Fruit fly (Drosophila melanogaster) whole organism, embryonic: ENCODE results near the gene Bet3.
A peak's percentile ranks its signal among the peaks of the same experiment; 100 is the strongest.

ENCODE experiments used
- Awh ChIP-seq: fragments of 200-800 bp; sonication (Bioruptor generic); IDR thresholded peaks from 2 replicates; pipeline ENCODE4, ENCODE4 v1.3.6; 2022; ENCODE audit warnings: missing biosample characterization, missing genetic modification characterization
- CG10979 ChIP-seq: fragments of 200-800 bp; sonication (Bioruptor generic); optimal IDR thresholded peaks from 2 replicates; lab custom pipeline; 2018; ENCODE audit warnings: missing biosample characterization, mild to moderate bottlenecking, missing genetic modification characterization, moderate library complexity
- CG12391 ChIP-seq: fragments of 200-800 bp; sonication (Bioruptor generic); optimal IDR thresholded peaks from 3 replicates; lab custom pipeline; 2018; ENCODE audit warnings: missing biosample characterization, mild to moderate bottlenecking, missing genetic modification characterization, moderate library complexity
- CG13624 ChIP-seq: fragments of 200-800 bp; sonication (Bioruptor generic); optimal IDR thresholded peaks from 2 replicates; lab custom pipeline; 2016; ENCODE audit warnings: missing biosample characterization, missing genetic modification characterization
- CG13775 ChIP-seq: fragments of 200-800 bp; sonication (Bioruptor generic); optimal IDR thresholded peaks from 3 replicates; lab custom pipeline; 2017; ENCODE audit warnings: missing biosample characterization, mild to moderate bottlenecking, missing genetic modification characterization
- CG14441 ChIP-seq: fragments of 200-800 bp; sonication (Bioruptor generic); IDR thresholded peaks from 2 replicates; pipeline ENCODE4 v1.3.6; 2022; ENCODE audit warnings: missing biosample characterization, missing genetic modification characterization
- CG1603 ChIP-seq: fragments of 200-800 bp; sonication (Bioruptor generic); optimal IDR thresholded peaks from 2 replicates; lab custom pipeline; 2019; ENCODE audit warnings: missing biosample characterization, mild to moderate bottlenecking, missing genetic modification characterization, moderate library complexity
- CG17186 ChIP-seq: fragments of 200-800 bp; sonication (Bioruptor generic); optimal IDR thresholded peaks from 3 replicates; lab custom pipeline; 2017; ENCODE audit warnings: missing biosample characterization, missing genetic modification reagents, missing genetic modification characterization
- CG2678 ChIP-seq: fragments of 200-800 bp; sonication (Bioruptor generic); optimal IDR thresholded peaks from 3 replicates; lab custom pipeline; 2019; ENCODE audit warnings: missing biosample characterization, mild to moderate bottlenecking, missing genetic modification characterization, moderate library complexity
- CG2875 ChIP-seq: fragments of 200-800 bp; sonication (Bioruptor generic); optimal IDR thresholded peaks from 2 replicates; lab custom pipeline; 2017; ENCODE audit warnings: missing biosample characterization, mild to moderate bottlenecking, missing genetic modification characterization, missing genetic modification reagents
- CG34224 ChIP-seq: fragments of 200-800 bp; sonication (Bioruptor generic); IDR thresholded peaks from 3 replicates; pipeline ENCODE4 v1.3.6; 2022; ENCODE audit warnings: missing biosample characterization, missing genetic modification characterization; ENCODE audit not compliant: partially characterized antibody
- CG3847 ChIP-seq: fragments of 200-800 bp; sonication (Bioruptor generic); IDR thresholded peaks from 2 replicates; pipeline ENCODE4 v1.3.6; 2022; ENCODE audit warnings: missing biosample characterization, missing genetic modification characterization
- CG3995 ChIP-seq: fragments of 200-800 bp; sonication (Bioruptor generic); optimal IDR thresholded peaks from 3 replicates; lab custom pipeline; 2016; ENCODE audit warnings: missing biosample characterization, missing genetic modification characterization
- CG4360 ChIP-seq: fragments of 200-800 bp; sonication (Bioruptor generic); IDR thresholded peaks from 2 replicates; pipeline ENCODE4 v1.3.6; 2022; ENCODE audit warnings: missing biosample characterization, missing genetic modification characterization
- CG4820 ChIP-seq: fragments of 200-800 bp; sonication (Bioruptor generic); optimal IDR thresholded peaks from 3 replicates; lab custom pipeline; 2016; ENCODE audit warnings: missing biosample characterization, missing genetic modification characterization
- CG7745 ChIP-seq: fragments of 200-800 bp; sonication (Bioruptor generic); optimal IDR thresholded peaks from 2 replicates; lab custom pipeline; 2018; ENCODE audit warnings: missing biosample characterization, mild to moderate bottlenecking, missing genetic modification characterization, moderate library complexity
- CG8478 ChIP-seq: fragments of >200 bp; optimal IDR thresholded peaks from 2 replicates; lab custom pipeline; 2018
- CG9876 ChIP-seq: fragments of 200-800 bp; sonication (Bioruptor generic); optimal IDR thresholded peaks from 2 replicates; lab custom pipeline; 2016; ENCODE audit warnings: missing biosample characterization, missing genetic modification characterization
- D19B ChIP-seq: fragments of 200-800 bp; sonication (Bioruptor generic); optimal IDR thresholded peaks from 2 replicates; lab custom pipeline; 2017; ENCODE audit warnings: missing biosample characterization, mild to moderate bottlenecking, missing genetic modification characterization
- Dad ChIP-seq: fragments of 200-800 bp; sonication (Bioruptor generic); optimal IDR thresholded peaks from 3 replicates; lab custom pipeline; 2016; ENCODE audit warnings: missing biosample characterization, missing genetic modification characterization
- Dfd ChIP-seq, 2 experiments: fragments of >200 bp; optimal IDR thresholded peaks; 2 replicates each; lab custom pipeline; 2017; ENCODE audit warnings: missing biosample characterization in 2 of 2, missing genetic modification characterization in 2 of 2
- Dll ChIP-seq: fragments of 200-800 bp; sonication (Bioruptor generic); IDR thresholded peaks from 4 replicates; pipeline ENCODE4 v1.3.6; 2022; ENCODE audit warnings: missing biosample characterization, missing genetic modification characterization; ENCODE audit not compliant: partially characterized antibody
- Ets65A ChIP-seq: fragments of 200-800 bp; sonication (Bioruptor generic); peaks from one replicate; lab custom pipeline; 2016; ENCODE audit warnings: missing biosample characterization, missing genetic modification characterization
- Lpt ChIP-seq: fragments of >200 bp; optimal IDR thresholded peaks from 2 replicates; lab custom pipeline; 2018; ENCODE audit warnings: missing biosample characterization, missing genetic modification characterization
- MTF-1 ChIP-seq: fragments of 200-800 bp; sonication (Bioruptor generic); optimal IDR thresholded peaks from 2 replicates; lab custom pipeline; 2018; ENCODE audit warnings: missing biosample characterization, mild to moderate bottlenecking, missing genetic modification characterization, borderline replicate concordance
- Med ChIP-seq: fragments of 200-800 bp; sonication (Bioruptor generic); peaks from one replicate; lab custom pipeline; 2016; ENCODE audit warnings: missing biosample characterization, missing genetic modification characterization, mild to moderate bottlenecking, inconsistent platforms, moderate library complexity
- Rx ChIP-seq: fragments of 200-800 bp; sonication (Bioruptor generic); IDR thresholded peaks from 2 replicates; pipeline ENCODE4 v1.3.6; 2022; ENCODE audit warnings: missing biosample characterization, missing genetic modification characterization
- amos ChIP-seq: fragments of 200-800 bp; sonication (Bioruptor generic); IDR thresholded peaks from 2 replicates; pipeline ENCODE4 v1.3.6; 2022; ENCODE audit warnings: missing biosample characterization, missing genetic modification characterization; ENCODE audit not compliant: partially characterized antibody
- chinmo ChIP-seq: fragments of 200-800 bp; sonication (Bioruptor generic); IDR thresholded peaks from 4 replicates; pipeline ENCODE4 v1.3.6; 2022; ENCODE audit warnings: missing biosample characterization, missing genetic modification characterization; ENCODE audit not compliant: partially characterized antibody
- ci ChIP-seq: fragments of 200-800 bp; sonication (Bioruptor generic); IDR thresholded peaks from 3 replicates; pipeline ENCODE4 v1.3.6; 2022; ENCODE audit warnings: missing biosample characterization, missing genetic modification characterization
- corto ChIP-seq: fragments of 200-800 bp; sonication (Bioruptor generic); optimal IDR thresholded peaks from 2 replicates; lab custom pipeline; 2016; ENCODE audit warnings: missing biosample characterization, mild to moderate bottlenecking, missing genetic modification characterization, moderate library complexity
- ftz-f1 ChIP-seq: fragments of 200-800 bp; sonication (Bioruptor generic); optimal IDR thresholded peaks from 2 replicates; lab custom pipeline; 2016; ENCODE audit warnings: missing biosample characterization, missing genetic modification characterization
- gcm ChIP-seq: fragments of 200-800 bp; sonication (Bioruptor generic); optimal IDR thresholded peaks from 2 replicates; lab custom pipeline; 2019; ENCODE audit warnings: missing biosample characterization, mild to moderate bottlenecking, missing genetic modification characterization, moderate library complexity
- gem ChIP-seq: fragments of 200-800 bp; sonication (Bioruptor generic); optimal IDR thresholded peaks from 2 replicates; lab custom pipeline; 2019; ENCODE audit warnings: missing biosample characterization, mild to moderate bottlenecking, missing genetic modification characterization, moderate library complexity
- ind ChIP-seq: fragments of 200-800 bp; sonication (Bioruptor generic); optimal IDR thresholded peaks from 3 replicates; lab custom pipeline; 2016; ENCODE audit warnings: missing biosample characterization, missing genetic modification characterization
- kah ChIP-seq: fragments of 200-800 bp; sonication (Bioruptor generic); optimal IDR thresholded peaks from 2 replicates; lab custom pipeline; 2018; ENCODE audit warnings: missing biosample characterization, mild to moderate bottlenecking, missing genetic modification characterization
- kni ChIP-seq: fragments of 200-800 bp; sonication (Bioruptor generic); optimal IDR thresholded peaks from 3 replicates; lab custom pipeline; 2017; ENCODE audit warnings: mild to moderate bottlenecking, missing biosample characterization, missing genetic modification reagents, missing genetic modification characterization
- knrl ChIP-seq: fragments of 200-800 bp; sonication (Bioruptor generic); IDR thresholded peaks from 3 replicates; pipeline ENCODE4 v1.3.6; 2022; ENCODE audit warnings: missing biosample characterization, missing genetic modification characterization; ENCODE audit not compliant: partially characterized antibody
- otp ChIP-seq: fragments of 200-800 bp; sonication (Bioruptor generic); IDR thresholded peaks from 3 replicates; pipeline ENCODE4, ENCODE4 v1.3.6; 2022; ENCODE audit warnings: missing biosample characterization, missing genetic modification characterization
- p53 ChIP-seq: fragments of 200-800 bp; sonication (Bioruptor generic); optimal IDR thresholded peaks from 2 replicates; lab custom pipeline; 2016; ENCODE audit warnings: missing biosample characterization, missing genetic modification characterization
- pan ChIP-seq, 4 experiments: fragments of >200 bp in 3 of 4; fragments of 200-800 bp in 1 of 4; sonication (Bioruptor generic) in 1 of 4; optimal IDR thresholded peaks in 3 of 4; IDR thresholded peaks in 1 of 4; 2 replicates each; pipeline versions ENCODE4 v1.3.6 to Lab custom; 2017 to 2022; ENCODE audit warnings: missing biosample characterization in 2 of 4, missing genetic modification characterization in 2 of 4, mixed read lengths in 1 of 4
- pum ChIP-seq: fragments of 200-800 bp; sonication (Bioruptor generic); optimal IDR thresholded peaks from 2 replicates; lab custom pipeline; 2016; ENCODE audit warnings: missing biosample characterization, missing genetic modification characterization
- sima ChIP-seq: fragments of 200-800 bp; sonication (Bioruptor generic); optimal IDR thresholded peaks from 2 replicates; lab custom pipeline; 2016; ENCODE audit warnings: missing biosample characterization, missing genetic modification characterization
- stc ChIP-seq: fragments of 200-800 bp; sonication (Bioruptor generic); IDR thresholded peaks from 2 replicates; pipeline ENCODE4 v1.3.6; 2022; ENCODE audit warnings: missing biosample characterization, missing genetic modification characterization
- trem ChIP-seq: fragments of 200-800 bp; optimal IDR thresholded peaks from 3 replicates; lab custom pipeline; 2019; ENCODE audit warnings: missing biosample characterization, mild to moderate bottlenecking, missing genetic modification characterization, moderate library complexity
- unpg ChIP-seq: fragments of 200-800 bp; sonication (Bioruptor generic); optimal IDR thresholded peaks from 3 replicates; lab custom pipeline; 2018; ENCODE audit warnings: missing biosample characterization, mild to moderate bottlenecking, missing genetic modification characterization, moderate library complexity
- z ChIP-seq: fragments of 200-800 bp; sonication (Bioruptor generic); IDR thresholded peaks from 3 replicates; pipeline ENCODE4 v1.3.6; 2022; ENCODE audit warnings: missing biosample characterization, missing genetic modification characterization
- zen ChIP-seq: fragments of 200-800 bp; sonication (Bioruptor generic); optimal IDR thresholded peaks from 3 replicates; lab custom pipeline; 2018; ENCODE audit warnings: missing biosample characterization, mild to moderate bottlenecking, missing genetic modification characterization, moderate library complexity

The Bet3 gene

DNA sequence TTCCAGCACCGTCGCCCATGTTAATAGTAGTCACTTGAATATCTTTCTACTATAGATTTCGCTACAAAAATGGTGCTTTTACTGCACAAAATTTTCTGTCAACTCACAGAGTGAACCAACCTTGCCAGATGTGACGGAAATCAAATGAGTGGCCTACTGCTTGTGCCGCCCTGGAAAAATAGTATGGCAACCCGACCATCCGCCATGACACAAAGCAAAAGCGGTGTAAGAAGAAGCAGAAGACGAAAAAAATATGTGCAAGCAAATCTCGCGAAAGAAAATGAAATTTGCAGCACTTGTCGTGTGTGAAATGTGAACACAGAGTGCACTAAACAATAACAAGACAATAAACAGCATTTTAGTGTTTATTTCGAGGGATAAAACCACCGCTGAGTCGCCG is 34.8 kb upstream of the Bet3 start, which contains the start of the genes Uch-L5 and Jarid2 (continued):
- peak; percentile 17 for TF ChIP-seq gcm
- peak; percentile 38 for TF ChIP-seq zen (tag; lab: Kevin White, UChicago)
- peak; percentile 9 for TF ChIP-seq CG9876 (GFP tag; lab: Kevin White, UChicago)
- TF ChIP-seq ci = peak; percentile 79; the same call in 2 of the 3 replicates
- TF ChIP-seq CG3847 (GFP tag; lab: Robert Waterston, UW) = peak; percentile 86
- TF ChIP-seq CG4360 (GFP tag; lab: Robert Waterston, UW) = peak; percentile 12
- no peak for TF ChIP-seq CG7745 (tag; lab: Kevin White, UChicago)
- TF ChIP-seq D19B (GFP tag; lab: Kevin White, UChicago) = no peak
- TF ChIP-seq CG10979 (tag; lab: Kevin White, UChicago) = peak; percentile 48
- no peak for TF ChIP-seq gem (tag; lab: Kevin White, UChicago)
- TF ChIP-seq CG34224 (GFP tag; lab: Robert Waterston, UW) = peak; percentile 29; the same call in 1 of the 3 replicates
- 0 out of 4 replicates have a peak, but pooled peaks have one; percentile 7 for TF ChIP-seq chinmo (GFP tag; lab: Robert Waterston, UW)
- peak; percentile 45 for TF ChIP-seq CG3995 (GFP tag; lab: Kevin White, UChicago)
- peak; percentile 50 for TF ChIP-seq amos (GFP tag; lab: Robert Waterston, UW)
- no peak for TF ChIP-seq knrl
- TF ChIP-seq CG2875 (GFP tag; lab: Kevin White, UChicago) = peak; percentile 2
- TF ChIP-seq CG17186 (GFP tag; lab: Kevin White, UChicago) = peak; percentile 75
- TF ChIP-seq ind = peak; percentile 63
- 0 out of 4 replicates have a peak, but pooled peaks have one; percentile 24 for TF ChIP-seq Dll (GFP tag; lab: Robert Waterston, UW)
- peak; percentile 43; the same call in 1 of the 2 replicates for TF ChIP-seq Rx (GFP tag; lab: Robert Waterston, UW)
- TF ChIP-seq corto (GFP tag; lab: Kevin White, UChicago) = no peak
- TF ChIP-seq Dad = peak; percentile 51
- no peak for TF ChIP-seq pan (optimal IDR thresholded peaks at IDR 0.05; lab: Kevin White, UChicago)
- no peak for TF ChIP-seq pan (GFP tag; optimal IDR thresholded peaks at IDR 0.05 in 1 of 2, IDR thresholded peaks at IDR 0.05 in 1 of 2)
- peak; percentile 62 for TF ChIP-seq MTF-1 (GFP tag; lab: Kevin White, UChicago)
- no peak for TF ChIP-seq ftz-f1 (GFP tag; lab: Kevin White, UChicago)
- 0 out of 2 replicates have a peak, but pooled peaks have one; percentile 12 for TF ChIP-seq CG14441 (GFP tag; lab: Robert Waterston, UW)

DNA sequence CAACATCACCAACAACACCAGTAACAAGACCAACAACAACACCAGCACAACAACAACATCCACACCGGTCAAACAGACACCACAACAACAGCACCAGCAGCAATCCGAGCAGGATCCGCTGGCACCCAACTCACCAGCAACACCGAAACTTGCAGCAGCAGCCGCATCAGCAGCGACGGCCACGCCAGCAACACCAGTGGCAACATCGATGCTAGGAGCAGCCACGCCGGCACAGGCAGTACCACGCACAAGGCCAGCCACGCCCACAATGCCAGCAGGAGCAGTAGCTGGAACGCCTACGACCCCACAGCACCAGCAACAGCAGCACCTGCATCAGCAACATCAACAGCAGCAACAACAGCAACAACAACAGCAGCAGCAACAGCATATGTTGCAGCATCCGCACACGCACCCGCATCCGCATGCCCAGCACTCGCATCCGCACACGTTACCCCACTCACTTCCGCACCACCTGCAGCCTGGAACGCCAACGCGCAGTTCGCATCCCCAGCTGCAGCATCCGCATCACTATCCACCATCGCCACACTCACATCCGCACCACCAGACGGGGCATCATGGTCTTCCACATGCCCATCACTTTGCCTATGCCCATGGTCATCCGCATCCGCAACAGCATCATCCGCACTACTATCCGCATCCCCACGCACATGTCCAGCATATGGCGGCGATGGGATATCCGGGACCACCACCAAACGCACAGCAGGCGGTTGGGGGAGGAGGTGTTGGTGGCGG is 29.3 kb upstream of the Bet3 start:
- TF ChIP-seq CG8478 (peak; percentile 66), stc (GFP tag; lab: Robert Waterston, UW) (no peak), Ets65A (GFP tag; lab: Kevin White, UChicago) (peak; percentile 93), CG1603 (tag; lab: Kevin White, UChicago) (no peak), Lpt (GFP tag; lab: Kevin White, UChicago) (no peak), z (no peak), trem (tag; lab: Kevin White, UChicago) (no peak), CG4820 (GFP tag; lab: Kevin White, UChicago) (no peak), Med (GFP tag; lab: Kevin White, UChicago) (peak; percentile 53), CG12391 (tag; lab: Kevin White, UChicago) (no peak), otp (GFP tag; lab: Robert Waterston, UW) (no peak), CG13624 (GFP tag; lab: Kevin White, UChicago) (no peak), CG13775 (peak; percentile 83), kni (GFP tag; lab: Kevin White, UChicago) (no peak), p53 (GFP tag; lab: Kevin White, UChicago) (no peak), Awh (no peak), unpg (GFP tag; lab: Kevin White, UChicago) (no peak), CG2678 (tag; lab: Kevin White, UChicago) (no peak), CG9876 (GFP tag; lab: Kevin White, UChicago) (no peak), Dfd (GFP tag; optimal IDR thresholded peaks at IDR 0.05; lab: Kevin White, UChicago) (peak in 1 of 2 experiments; percentile 90), kah (GFP tag; lab: Kevin White, UChicago) (no peak), sima (GFP tag; lab: Kevin White, UChicago) (no peak), CG4360 (GFP tag; lab: Robert Waterston, UW) (peak; percentile 25; the same call in 1 of the 2 replicates), pum (GFP tag; lab: Kevin White, UChicago) (no peak), gcm (no peak)
